Fruit fly (Drosophila melanogaster) Kc167 (cell line): ENCODE results near the gene CARPA.

Experiments
- Myc ChIP-seq: fragments of >200 bp; optimal IDR thresholded peaks from 2 replicates; lab custom pipeline; 2017; ENCODE audit warnings: missing external identifiers
- ttk ChIP-seq: sonication (Bioruptor generic); optimal IDR thresholded peaks from 2 replicates; lab custom pipeline; 2017; ENCODE audit warnings: missing external identifiers

DNA sequence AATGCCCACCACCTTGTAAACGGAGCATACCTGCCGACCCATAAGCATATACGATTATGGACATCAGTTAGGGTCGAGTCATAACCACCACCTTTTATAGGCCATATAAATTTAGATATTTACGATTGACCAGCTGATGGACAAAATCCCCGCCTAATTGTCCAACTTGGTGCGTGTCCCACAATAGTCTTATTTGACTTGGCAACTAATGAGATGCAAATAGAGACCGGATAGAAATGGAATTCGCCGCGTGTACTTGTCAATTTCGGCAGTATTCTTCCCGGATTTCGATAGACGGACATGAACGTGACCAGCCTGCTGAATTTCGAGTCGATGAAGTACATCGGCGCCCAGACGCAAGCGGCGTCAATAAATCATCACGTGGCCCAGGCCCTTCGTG, 58.4 kb downstream of the CARPA start, which contains the start of gene Ir7g:
- TF ChIP-seq ttk (lab: Kevin White, UChicago) (no peak), Myc (lab: Kevin White, UChicago) (no peak)
